Fruit fly (Drosophila melanogaster): ENCODE data around the gene ais.
A peak's percentile ranks its signal among the peaks of the same experiment; 100 is the strongest.

ais gene

DNA sequence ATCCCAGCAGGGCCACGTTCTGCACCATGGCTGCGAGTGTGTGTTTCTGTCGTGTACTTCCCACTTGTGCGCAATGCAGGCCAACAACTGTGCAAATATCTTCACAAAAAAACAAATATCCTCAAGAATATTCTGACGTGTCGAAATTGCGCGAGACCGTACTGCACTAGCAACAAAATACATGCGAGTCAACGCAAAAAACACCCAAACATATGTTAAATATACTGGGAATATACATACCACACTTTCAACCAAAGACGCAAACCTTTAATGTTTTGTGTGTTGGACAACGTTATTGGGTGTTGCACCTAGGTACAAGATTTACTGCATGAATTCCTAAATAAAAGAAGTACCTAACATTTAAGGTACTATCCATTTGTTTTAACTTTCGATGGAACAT, 2.4 kb downstream of the ais start, which contains the start of gene NUCB1 (continued):
- TF ChIP-seq sima (GFP tag; optimal IDR thresholded peaks at IDR 0.05) (no peak), aop (GFP tag; IDR thresholded peaks at IDR 0.05) (no peak), esg (GFP tag; conservative IDR thresholded peaks at IDR 0.05) (no peak), Eip74EF (GFP tag; optimal IDR thresholded peaks at IDR 0.05) (no peak), jing (GFP tag; optimal IDR thresholded peaks at IDR 0.05) (no peak), CG6272 (GFP tag; IDR thresholded peaks at IDR 0.05) (no peak), CG11696 (GFP tag; IDR thresholded peaks at IDR 0.05) (no peak), Mrtf (GFP tag; IDR thresholded peaks at IDR 0.05) (no peak), CG6791 (GFP tag; IDR thresholded peaks at IDR 0.05; ENCODE audit: partially characterized antibody) (no peak), CG6813 (GFP tag; optimal IDR thresholded peaks at IDR 0.05) (peak; percentile 16), CG11093 (GFP tag; IDR thresholded peaks at IDR 0.05) (no peak), chif (GFP tag; optimal IDR thresholded peaks at IDR 0.05) (no peak), CG7928 (GFP tag; optimal IDR thresholded peaks at IDR 0.05) (peak; percentile 0), CG17802 (tag; optimal IDR thresholded peaks at IDR 0.05) (no peak), Six4 (GFP tag; optimal IDR thresholded peaks at IDR 0.05) (no peak), zfh2 (GFP tag; optimal IDR thresholded peaks at IDR 0.05) (peak; percentile 49), sd (tag; optimal IDR thresholded peaks at IDR 0.05) (no peak), CG30431 (GFP tag; optimal IDR thresholded peaks at IDR 0.05) (no peak), CG6683 (GFP tag; optimal IDR thresholded peaks at IDR 0.05) (no peak), CG2120 (GFP tag; optimal IDR thresholded peaks at IDR 0.05) (peak; percentile 70), Med (GFP tag) (peak; percentile 94), grn (GFP tag; optimal IDR thresholded peaks at IDR 0.05) (no peak), CG17328 (GFP tag; IDR thresholded peaks at IDR 0.05) (peak; percentile 37; the same call in 1 of the 2 replicates), TFAM (GFP tag; optimal IDR thresholded peaks at IDR 0.05) (no peak), Gug (GFP tag; IDR thresholded peaks at IDR 0.05) (no peak), dati (GFP tag; IDR thresholded peaks at IDR 0.05) (no peak), CG11247 (GFP tag; IDR thresholded peaks at IDR 0.05) (no peak), CG6175 (GFP tag; IDR thresholded peaks at IDR 0.05) (no peak; the same call in 2 of the 3 replicates), Awh (GFP tag; IDR thresholded peaks at IDR 0.05) (peak; percentile 36; the same call in 1 of the 2 replicates), Atf6 (GFP tag; IDR thresholded peaks at IDR 0.05) (peak; percentile 24; the same call in 1 of the 2 replicates), fd64A (GFP tag; optimal IDR thresholded peaks at IDR 0.05) (no peak), CG4820 (GFP tag; optimal IDR thresholded peaks at IDR 0.05) (peak; percentile 7), insv (GFP tag; optimal IDR thresholded peaks at IDR 0.05) (no peak), vfl (GFP tag; optimal IDR thresholded peaks at IDR 0.05) (peak; percentile 29), CG11456 (GFP tag; IDR thresholded peaks at IDR 0.05) (peak; percentile 56; the same call in 1 of the 3 replicates), CG1603 (tag; optimal IDR thresholded peaks at IDR 0.05) (peak; percentile 87), CG1602 (GFP tag; optimal IDR thresholded peaks at IDR 0.05) (peak; percentile 20), nerfin-1 (tag; optimal IDR thresholded peaks at IDR 0.05) (peak; percentile 80), NC2α (GFP tag; optimal IDR thresholded peaks at IDR 0.05) (peak; percentile 30), CG10267 (tag; optimal IDR thresholded peaks at IDR 0.05) (peak; percentile 95), da (GFP tag; optimal IDR thresholded peaks at IDR 0.05) (no peak), CG31441 (GFP tag; IDR thresholded peaks at IDR 0.05) (no peak), CG13624 (GFP tag; optimal IDR thresholded peaks at IDR 0.05) (peak; percentile 44), stwl (tag; optimal IDR thresholded peaks at IDR 0.05) (peak; percentile 97), Drgx (GFP tag; IDR thresholded peaks at IDR 0.05) (no peak), disco-r (GFP tag; optimal IDR thresholded peaks at IDR 0.05) (peak; percentile 26), trh (GFP tag; optimal IDR thresholded peaks at IDR 0.05) (no peak), CG15601 (tag; optimal IDR thresholded peaks at IDR 0.05) (no peak), Asciz (GFP tag; optimal IDR thresholded peaks at IDR 0.05) (no peak), nau (GFP tag; optimal IDR thresholded peaks at IDR 0.05) (no peak), Dbx (GFP tag; IDR thresholded peaks at IDR 0.05) (peak; percentile 69; the same call in 2 of the 3 replicates)

Data from whole organism, embryonic.